Fruit fly (Drosophila melanogaster) whole organism, embryonic: ENCODE results near the gene CG45065.

Experiments used
- CG10209 ChIP-seq: fragments of 200-800 bp; sonication (Bioruptor generic); optimal IDR thresholded peaks from 3 replicates; lab custom pipeline; 2017; ENCODE audit warnings: missing biosample characterization, mild to moderate bottlenecking, missing genetic modification characterization, missing genetic modification reagents
- CG10462 ChIP-seq: fragments of 200-800 bp; sonication (Bioruptor generic); optimal IDR thresholded peaks from 2 replicates; lab custom pipeline; 2016; ENCODE audit warnings: missing biosample characterization, missing genetic modification characterization
- CG10979 ChIP-seq: fragments of 200-800 bp; sonication (Bioruptor generic); optimal IDR thresholded peaks from 2 replicates; lab custom pipeline; 2018; ENCODE audit warnings: missing biosample characterization, mild to moderate bottlenecking, missing genetic modification characterization, moderate library complexity
- CG11504 ChIP-seq: fragments of 200-800 bp; sonication (Bioruptor generic); optimal IDR thresholded peaks from 3 replicates; lab custom pipeline; 2019; ENCODE audit warnings: missing biosample characterization, mild to moderate bottlenecking, missing genetic modification characterization, moderate library complexity
- CG12769 ChIP-seq: fragments of 200-800 bp; sonication (Bioruptor generic); optimal IDR thresholded peaks from 2 replicates; lab custom pipeline; 2019; ENCODE audit warnings: missing biosample characterization, mild to moderate bottlenecking, missing genetic modification characterization, moderate library complexity
- CG17361 ChIP-seq: fragments of 200-800 bp; sonication (Bioruptor generic); IDR thresholded peaks from 3 replicates; pipeline ENCODE4 v1.3.6; 2022; ENCODE audit warnings: missing biosample characterization, missing genetic modification characterization
- CG18262 ChIP-seq: fragments of 200-800 bp; optimal IDR thresholded peaks from 3 replicates; lab custom pipeline; 2019; ENCODE audit warnings: missing biosample characterization, mild to moderate bottlenecking, missing genetic modification characterization, moderate library complexity
- CG18599 ChIP-seq: fragments of 200-800 bp; sonication (Bioruptor generic); optimal IDR thresholded peaks from 3 replicates; lab custom pipeline; 2017; ENCODE audit warnings: missing biosample characterization, missing genetic modification characterization, mild to moderate bottlenecking, moderate library complexity, missing genetic modification reagents
- CG2120 ChIP-seq: fragments of 200-800 bp; sonication (Bioruptor generic); optimal IDR thresholded peaks from 3 replicates; lab custom pipeline; 2016; ENCODE audit warnings: missing biosample characterization, missing genetic modification characterization
- CG2678 ChIP-seq: fragments of 200-800 bp; sonication (Bioruptor generic); optimal IDR thresholded peaks from 3 replicates; lab custom pipeline; 2019; ENCODE audit warnings: missing biosample characterization, mild to moderate bottlenecking, missing genetic modification characterization, moderate library complexity
- CG2712 ChIP-seq: fragments of 200-800 bp; optimal IDR thresholded peaks from 3 replicates; lab custom pipeline; 2019; ENCODE audit warnings: missing biosample characterization, mild to moderate bottlenecking, missing genetic modification characterization, moderate library complexity
- CG31365 ChIP-seq: fragments of 200-800 bp; sonication (Bioruptor generic); optimal IDR thresholded peaks from 2 replicates; lab custom pipeline; 2018; ENCODE audit warnings: missing biosample characterization, mild to moderate bottlenecking, missing genetic modification characterization
- CG31441 ChIP-seq: fragments of 200-800 bp; sonication (Bioruptor generic); IDR thresholded peaks from 2 replicates; pipeline ENCODE4 v1.3.6; 2022; ENCODE audit warnings: missing biosample characterization, missing genetic modification characterization
- CG34376 ChIP-seq: fragments of 200-800 bp; sonication (Bioruptor generic); optimal IDR thresholded peaks from 2 replicates; lab custom pipeline; 2018; ENCODE audit warnings: missing biosample characterization, mild to moderate bottlenecking, missing genetic modification characterization
- CG9817 ChIP-seq: fragments of 200-800 bp; sonication (Bioruptor generic); optimal IDR thresholded peaks from 2 replicates; lab custom pipeline; 2018; ENCODE audit warnings: missing biosample characterization, mild to moderate bottlenecking, missing genetic modification characterization, moderate library complexity
- D19A ChIP-seq: fragments of 200-800 bp; optimal IDR thresholded peaks from 3 replicates; lab custom pipeline; 2019; ENCODE audit warnings: missing biosample characterization, mild to moderate bottlenecking, missing genetic modification characterization, moderate library complexity
- Dad ChIP-seq: fragments of 200-800 bp; sonication (Bioruptor generic); optimal IDR thresholded peaks from 3 replicates; lab custom pipeline; 2016; ENCODE audit warnings: missing biosample characterization, missing genetic modification characterization
- Deaf1 ChIP-seq: fragments of 200-800 bp; optimal IDR thresholded peaks from 3 replicates; lab custom pipeline; 2019; ENCODE audit warnings: missing biosample characterization, mild to moderate bottlenecking, missing genetic modification characterization, moderate library complexity
- Drgx ChIP-seq: fragments of 200-800 bp; sonication (Bioruptor generic); IDR thresholded peaks from 2 replicates; pipeline ENCODE4 v1.3.6; 2022; ENCODE audit warnings: missing biosample characterization, missing genetic modification characterization
- GATAe ChIP-seq: fragments of 200-800 bp; sonication (Bioruptor generic); conservative IDR thresholded peaks from 2 replicates; pipeline ENCODE4 v1.3.6; 2022; ENCODE audit warnings: missing biosample characterization, missing genetic modification characterization
- Hey ChIP-seq: fragments of 200-800 bp; sonication (Bioruptor generic); optimal IDR thresholded peaks from 3 replicates; lab custom pipeline; 2018; ENCODE audit warnings: missing biosample characterization, mild to moderate bottlenecking, missing genetic modification characterization
- Jarid2 ChIP-seq: fragments of 200-800 bp; sonication (Bioruptor generic); optimal IDR thresholded peaks from 3 replicates; lab custom pipeline; 2017; ENCODE audit warnings: mild to moderate bottlenecking, missing biosample characterization, missing genetic modification reagents, missing genetic modification characterization
- Med ChIP-seq: fragments of 200-800 bp; sonication (Bioruptor generic); peaks from one replicate; lab custom pipeline; 2016; ENCODE audit warnings: missing biosample characterization, missing genetic modification characterization, mild to moderate bottlenecking, inconsistent platforms, moderate library complexity
- Sox100B ChIP-seq: fragments of 200-800 bp; sonication (Bioruptor generic); optimal IDR thresholded peaks from 3 replicates; lab custom pipeline; 2018; ENCODE audit warnings: missing biosample characterization, mild to moderate bottlenecking, missing genetic modification characterization
- Sox102F ChIP-seq: fragments of 200-800 bp; sonication (Bioruptor generic); optimal IDR thresholded peaks from 2 replicates; lab custom pipeline; 2018; ENCODE audit warnings: missing biosample characterization, mild to moderate bottlenecking, missing genetic modification characterization, moderate library complexity
- al ChIP-seq: fragments of 200-800 bp; sonication (Bioruptor generic); IDR thresholded peaks from 2 replicates; pipeline ENCODE4 v1.3.6; 2022; ENCODE audit warnings: missing biosample characterization, missing genetic modification characterization
- br ChIP-seq: fragments of >200 bp; optimal IDR thresholded peaks from 2 replicates; lab custom pipeline; 2017
- bsh ChIP-seq, 2 experiments: fragments of 200-800 bp; sonication (Bioruptor generic); optimal IDR thresholded peaks; 2 replicates each; lab custom pipeline; 2017 to 2018; ENCODE audit warnings: mild to moderate bottlenecking in 2 of 2, missing biosample characterization in 2 of 2, missing genetic modification characterization in 2 of 2, moderate library complexity in 1 of 2
- disco-r ChIP-seq: fragments of 200-800 bp; sonication (Bioruptor generic); optimal IDR thresholded peaks from 2 replicates; lab custom pipeline; 2016; ENCODE audit warnings: missing biosample characterization, missing genetic modification characterization
- dmrt99B ChIP-seq: fragments of 200-800 bp; sonication (Bioruptor generic); optimal IDR thresholded peaks from 2 replicates; lab custom pipeline; 2018; ENCODE audit warnings: missing biosample characterization, mild to moderate bottlenecking, missing genetic modification characterization, moderate library complexity
- eve ChIP-seq, 2 experiments: fragments of >200 bp; optimal IDR thresholded peaks; 2 replicates each; lab custom pipeline; 2017; ENCODE audit warnings: missing biosample characterization in 2 of 2, missing genetic modification characterization in 2 of 2
- exex ChIP-seq: fragments of 200-800 bp; sonication (Bioruptor generic); optimal IDR thresholded peaks from 4 replicates; lab custom pipeline; 2018; ENCODE audit warnings: missing biosample characterization, mild to moderate bottlenecking, missing genetic modification characterization, moderate library complexity
- eyg ChIP-seq: fragments of 200-800 bp; sonication (Bioruptor generic); optimal IDR thresholded peaks from 3 replicates; lab custom pipeline; 2016; ENCODE audit warnings: missing biosample characterization, missing genetic modification characterization
- fd96Cb ChIP-seq: fragments of 200-800 bp; sonication (Bioruptor generic); optimal IDR thresholded peaks from 2 replicates; lab custom pipeline; 2018; ENCODE audit warnings: missing biosample characterization, mild to moderate bottlenecking, missing genetic modification characterization, moderate library complexity
- ftz-f1 ChIP-seq: fragments of 200-800 bp; sonication (Bioruptor generic); optimal IDR thresholded peaks from 2 replicates; lab custom pipeline; 2016; ENCODE audit warnings: missing biosample characterization, missing genetic modification characterization
- gce ChIP-seq: fragments of 200-800 bp; sonication (Bioruptor generic); IDR thresholded peaks from 3 replicates; pipeline ENCODE4 v1.3.6; 2022; ENCODE audit warnings: missing biosample characterization, missing genetic modification characterization
- gem ChIP-seq: fragments of 200-800 bp; sonication (Bioruptor generic); optimal IDR thresholded peaks from 2 replicates; lab custom pipeline; 2019; ENCODE audit warnings: missing biosample characterization, mild to moderate bottlenecking, missing genetic modification characterization, moderate library complexity
- grau ChIP-seq: fragments of 200-800 bp; optimal IDR thresholded peaks from 3 replicates; lab custom pipeline; 2019; ENCODE audit warnings: missing biosample characterization, mild to moderate bottlenecking, missing genetic modification characterization, moderate library complexity
- gro ChIP-seq: fragments of 200-800 bp; sonication (Bioruptor generic); optimal IDR thresholded peaks from 2 replicates; lab custom pipeline; 2016; ENCODE audit warnings: missing biosample characterization, missing genetic modification characterization
- kah ChIP-seq: fragments of 200-800 bp; sonication (Bioruptor generic); optimal IDR thresholded peaks from 2 replicates; lab custom pipeline; 2018; ENCODE audit warnings: missing biosample characterization, mild to moderate bottlenecking, missing genetic modification characterization
- luna ChIP-seq: fragments of 200-800 bp; sonication (Bioruptor generic); optimal IDR thresholded peaks from 2 replicates; lab custom pipeline; 2016; ENCODE audit warnings: missing biosample characterization, missing genetic modification characterization
- nerfin-1 ChIP-seq: fragments of 200-800 bp; sonication (Bioruptor generic); optimal IDR thresholded peaks from 3 replicates; lab custom pipeline; 2019; ENCODE audit warnings: missing biosample characterization, mild to moderate bottlenecking, missing genetic modification characterization, moderate library complexity
- nerfin-2 ChIP-seq: fragments of 200-800 bp; sonication (Bioruptor generic); IDR thresholded peaks from 2 replicates; pipeline ENCODE4 v1.3.6; 2022; ENCODE audit warnings: missing biosample characterization, missing genetic modification characterization; ENCODE audit not compliant: partially characterized antibody
- sens ChIP-seq: fragments of 200-800 bp; sonication (Bioruptor generic); peaks from one replicate; lab custom pipeline; 2016; ENCODE audit warnings: missing biosample characterization, missing genetic modification characterization
- sqz ChIP-seq: fragments of 200-800 bp; sonication (Bioruptor generic); optimal IDR thresholded peaks from 3 replicates; lab custom pipeline; 2018; ENCODE audit warnings: missing biosample characterization, mild to moderate bottlenecking, missing genetic modification characterization
- sr ChIP-seq: fragments of 200-800 bp; sonication (Bioruptor generic); IDR thresholded peaks from 3 replicates; pipeline ENCODE4 v1.3.6; 2022; ENCODE audit warnings: missing biosample characterization, missing genetic modification characterization
- tin ChIP-seq: fragments of 200-800 bp; sonication (Bioruptor generic); optimal IDR thresholded peaks from 3 replicates; lab custom pipeline; 2016; ENCODE audit warnings: missing biosample characterization, missing genetic modification characterization
- tup ChIP-seq: fragments of 200-800 bp; sonication (Bioruptor generic); optimal IDR thresholded peaks from 2 replicates; lab custom pipeline; 2016; ENCODE audit warnings: missing biosample characterization, mild to moderate bottlenecking, missing genetic modification characterization, moderate library complexity

The CG45065 gene

DNA sequence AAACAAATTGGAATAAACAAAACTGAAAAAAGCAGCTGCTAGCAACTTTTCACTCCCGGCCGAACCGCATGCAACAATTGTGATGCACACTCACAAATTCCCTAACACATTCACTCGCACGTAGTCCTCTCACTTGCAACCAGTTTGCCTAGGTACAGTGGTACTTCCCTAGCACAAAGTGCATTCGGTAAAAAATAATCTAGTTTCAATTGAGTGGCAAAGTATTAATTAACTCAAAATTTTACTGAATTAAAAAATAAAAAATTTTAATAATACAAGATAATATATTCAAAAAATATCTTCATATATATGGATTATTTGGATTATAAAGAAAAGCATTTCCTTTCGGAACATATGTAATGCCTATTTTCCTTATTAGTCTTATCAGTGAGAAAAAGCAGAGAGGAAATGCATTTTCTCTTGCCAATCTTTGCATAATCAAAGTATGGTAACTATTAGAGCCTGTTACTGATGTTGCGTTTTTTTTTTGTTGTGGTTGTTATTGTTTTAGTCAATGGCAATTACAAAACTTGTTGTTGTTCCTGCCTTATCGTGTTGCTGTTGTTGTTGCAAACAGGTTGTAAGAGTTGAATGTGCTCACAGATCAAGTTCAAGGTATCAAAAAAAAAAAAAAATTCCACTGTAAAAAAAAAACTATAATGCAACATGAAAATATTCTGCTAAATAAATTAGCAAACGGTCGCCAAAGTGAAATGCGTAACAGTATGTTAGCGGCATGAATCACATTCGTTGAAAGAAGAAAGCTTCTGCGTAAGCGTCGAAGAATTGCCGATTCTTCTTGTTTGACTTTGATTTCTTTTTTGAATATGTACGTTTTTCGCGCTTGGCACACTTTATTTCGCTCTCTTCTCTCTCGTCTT, 40.2 kb upstream of the CG45065 start:
- TF ChIP-seq CG2678 (tag; lab: Kevin White, UChicago), result peak; percentile 3
- TF ChIP-seq CG10462 (GFP tag; lab: Kevin White, UChicago), result no peak
- peak in 1 of 2 experiments; percentile 37 for TF ChIP-seq eve (GFP tag; optimal IDR thresholded peaks at IDR 0.05; lab: Kevin White, UChicago)
- peak; percentile 31 for TF ChIP-seq Sox102F
- TF ChIP-seq CG31441 (GFP tag; lab: Robert Waterston, UW), result 0 out of 2 replicates have a peak, but pooled peaks have one; percentile 14
- peak; percentile 23 for TF ChIP-seq CG18262 (tag; lab: Kevin White, UChicago)
- peak; percentile 19 for TF ChIP-seq dmrt99B (tag; lab: Kevin White, UChicago)
- peak; percentile 9 to 30 for TF ChIP-seq bsh (GFP tag; optimal IDR thresholded peaks at IDR 0.05; lab: Kevin White, UChicago)
- TF ChIP-seq CG2712 (tag; lab: Kevin White, UChicago), result peak; percentile 18
- TF ChIP-seq CG17361 (GFP tag; lab: Robert Waterston, UW), result 0 out of 3 replicates have a peak, but pooled peaks have one; percentile 27
- TF ChIP-seq eyg, result no peak
- peak; percentile 4 for TF ChIP-seq CG11504 (tag; lab: Kevin White, UChicago)
- no peak for TF ChIP-seq disco-r (GFP tag; lab: Kevin White, UChicago)
- TF ChIP-seq luna, result no peak
- TF ChIP-seq sens (GFP tag; lab: Kevin White, UChicago), result peak; percentile 75
- peak; percentile 55 for TF ChIP-seq grau
- peak; percentile 53 for TF ChIP-seq Med (GFP tag; lab: Kevin White, UChicago)
- peak; percentile 26 for TF ChIP-seq gem
- peak; percentile 63 for TF ChIP-seq sqz (GFP tag; lab: Kevin White, UChicago)
- no peak for TF ChIP-seq CG10209 (GFP tag; lab: Kevin White, UChicago)
- TF ChIP-seq D19A (tag; lab: Kevin White, UChicago), result peak; percentile 27
- peak; percentile 0 for TF ChIP-seq fd96Cb (tag; lab: Kevin White, UChicago)
- no peak for TF ChIP-seq nerfin-2 (GFP tag; lab: Robert Waterston, UW)
- TF ChIP-seq Drgx (GFP tag; lab: Robert Waterston, UW), result peak; percentile 64
- no peak for TF ChIP-seq CG9817

DNA sequence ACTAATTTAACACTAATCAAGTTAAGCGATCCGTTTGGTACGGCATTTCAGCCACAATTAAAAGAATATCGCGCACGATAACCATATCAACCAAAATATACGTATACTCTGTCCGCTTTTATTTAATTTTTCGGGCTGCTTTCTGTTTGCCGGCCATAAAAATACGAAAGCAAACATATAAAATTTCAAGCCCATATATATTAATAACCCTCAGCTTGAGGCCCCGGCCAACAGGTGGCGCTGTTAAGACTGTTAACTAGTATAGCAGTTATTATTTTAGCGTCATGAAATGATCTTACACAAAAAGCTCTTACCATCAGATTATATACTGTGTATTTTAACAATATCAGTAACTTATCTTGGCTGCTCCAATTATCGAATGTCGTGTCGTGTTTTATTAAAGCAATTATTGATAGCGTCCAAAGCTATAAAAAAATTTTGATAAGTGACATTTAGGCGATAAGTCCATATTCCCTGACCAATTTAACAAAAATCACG, 36.4 kb upstream of the CG45065 start, which contains the start of gene Eo:
TSS of gene Eo (minus strand) at position 51 of the 498 bp plus-strand sequence.
- TF ChIP-seq CG12769 (no peak), CG34376 (GFP tag; lab: Kevin White, UChicago) (peak; percentile 70), CG18599 (GFP tag; lab: Kevin White, UChicago) (no peak), Hey (tag; lab: Kevin White, UChicago) (no peak), nerfin-1 (tag; lab: Kevin White, UChicago) (no peak), Dad (GFP tag; lab: Kevin White, UChicago) (no peak), Jarid2 (no peak), CG10979 (peak; percentile 45), bsh (GFP tag; optimal IDR thresholded peaks at IDR 0.05; lab: Kevin White, UChicago) (peak in 1 of 2 experiments; percentile 6), exex (peak; percentile 98), Sox100B (GFP tag; lab: Kevin White, UChicago) (peak; percentile 30), br (lab: Kevin White, UChicago) (no peak), ftz-f1 (GFP tag; lab: Kevin White, UChicago) (no peak), al (GFP tag; lab: Robert Waterston, UW) (no peak), tup (no peak), gce (GFP tag; lab: Robert Waterston, UW) (no peak), gro (GFP tag; lab: Kevin White, UChicago) (no peak), Deaf1 (tag; lab: Kevin White, UChicago) (no peak), CG2678 (tag; lab: Kevin White, UChicago) (peak; percentile 52), tin (no peak), GATAe (GFP tag; lab: Robert Waterston, UW) (no peak), sr (GFP tag; lab: Robert Waterston, UW) (no peak), CG2120 (GFP tag; lab: Kevin White, UChicago) (no peak), kah (GFP tag; lab: Kevin White, UChicago) (no peak), CG31365 (tag; lab: Kevin White, UChicago) (no peak)
